Worm (Caenorhabditis elegans) whole organism, L1 larva: ENCODE measurements around the gene F17H10.1.

Experiments
- F16B12.6 ChIP-seq: fragments of 150-350 bp; optimal IDR thresholded peaks from 2 replicates; lab custom pipeline; 2014; ENCODE audit warnings: missing biosample characterization, missing genetic modification characterization
- Y116A8C.19 ChIP-seq: sonication (generic microtip); optimal IDR thresholded peaks from 2 replicates; lab custom pipeline; 2016; ENCODE audit warnings: missing compliant biosample characterization, missing genetic modification characterization, borderline replicate concordance
- aha-1 ChIP-seq: fragments of 150-350 bp; optimal IDR thresholded peaks from 2 replicates; lab custom pipeline; 2014; ENCODE audit warnings: missing biosample characterization, missing genetic modification characterization
- alr-1 ChIP-seq: fragments of 200-800 bp; sonication (Bioruptor generic); optimal IDR thresholded peaks from 2 replicates; lab custom pipeline; 2018; ENCODE audit warnings: borderline replicate concordance, mild to moderate bottlenecking, missing genetic modification characterization, missing compliant biosample characterization
- blmp-1 ChIP-seq: fragments of 150-350 bp; optimal IDR thresholded peaks from 2 replicates; lab custom pipeline; 2014; ENCODE audit warnings: missing biosample characterization, missing genetic modification characterization
- ceh-63 ChIP-seq: fragments of 200-800 bp; sonication (Bioruptor generic); optimal IDR thresholded peaks from 2 replicates; lab custom pipeline; 2018; ENCODE audit warnings: mild to moderate bottlenecking, missing genetic modification characterization, missing compliant biosample characterization
- ceh-82 ChIP-seq, 3 experiments: fragments of 150-350 bp in 1 of 3; sonication (generic microtip) in 2 of 3; optimal IDR thresholded peaks; 2 replicates each; lab custom pipeline; 2014 to 2017; ENCODE audit warnings: missing biosample characterization in 3 of 3, missing genetic modification characterization in 3 of 3
- dpl-1 ChIP-seq, 3 experiments: fragments of 150-350 bp in 2 of 3; sonication (generic microtip) in 1 of 3; optimal IDR thresholded peaks; 2 replicates each; lab custom pipeline; 2014 to 2017; ENCODE audit warnings: missing biosample characterization in 3 of 3, missing genetic modification characterization in 3 of 3, missing genetic modification reagents in 3 of 3
- dsc-1 ChIP-seq: sonication (generic microtip); optimal IDR thresholded peaks from 2 replicates; lab custom pipeline; 2016; ENCODE audit warnings: mild to moderate bottlenecking, missing genetic modification characterization, missing compliant biosample characterization
- efl-1 ChIP-seq, 4 experiments: fragments of 150-350 bp; optimal IDR thresholded peaks in 3 of 4; peaks in 1 of 4; 1 replicate in 1 of 4; 2 replicates in 3 of 4; lab custom pipeline; 2014; ENCODE audit warnings: missing biosample characterization in 2 of 4, missing genetic modification characterization in 2 of 4, missing genetic modification reagents in 2 of 4
- elt-2 ChIP-seq: sonication (generic microtip); optimal IDR thresholded peaks from 2 replicates; lab custom pipeline; 2016; ENCODE audit warnings: missing genetic modification characterization, mild to moderate bottlenecking, inconsistent platforms, missing compliant biosample characterization, missing genetic modification reagents
- elt-3 ChIP-seq, 6 experiments: fragments of 150-350 bp in 1 of 6; sonication (generic microtip); optimal IDR thresholded peaks; 2 replicates each; lab custom pipeline; 2017 to 2018; ENCODE audit warnings: missing biosample characterization in 6 of 6, missing genetic modification characterization in 6 of 6, inconsistent platforms in 1 of 6
- grh-1 ChIP-seq: fragments of 200-800 bp; sonication (Bioruptor generic); IDR thresholded peaks from 2 replicates; pipeline ENCODE4 v1.3.6; 2022; ENCODE audit warnings: missing genetic modification reagents, missing genetic modification characterization, missing compliant biosample characterization
- hlh-17 ChIP-seq: fragments of 200-800 bp; sonication (Bioruptor generic); optimal IDR thresholded peaks from 2 replicates; lab custom pipeline; 2018; ENCODE audit warnings: missing genetic modification characterization, mild to moderate bottlenecking, missing compliant biosample characterization, moderate library complexity, borderline replicate concordance
- irx-1 ChIP-seq: sonication (generic microtip); optimal IDR thresholded peaks from 2 replicates; lab custom pipeline; 2016; ENCODE audit warnings: missing genetic modification characterization, missing compliant biosample characterization
- lin-14 ChIP-seq: fragments of 200-800 bp; sonication (Bioruptor generic); optimal IDR thresholded peaks from 2 replicates; lab custom pipeline; 2018; ENCODE audit warnings: mild to moderate bottlenecking, missing genetic modification characterization, moderate library complexity, missing compliant biosample characterization
- lin-15B ChIP-seq: fragments of 150-350 bp; sonication (generic microtip); optimal IDR thresholded peaks from 3 replicates; lab custom pipeline; 2014; ENCODE audit warnings: missing biosample characterization, missing genetic modification characterization
- lin-35 ChIP-seq, 2 experiments: fragments of 150-350 bp; optimal IDR thresholded peaks; 2 replicates each; lab custom pipeline; 2014; ENCODE audit warnings: missing biosample characterization in 2 of 2, missing genetic modification characterization in 2 of 2, missing genetic modification reagents in 2 of 2
- lsy-2 ChIP-seq, 2 experiments: fragments of 150-350 bp; optimal IDR thresholded peaks; 2 replicates each; lab custom pipeline; 2014; ENCODE audit warnings: missing biosample characterization in 2 of 2, missing genetic modification characterization in 2 of 2
- mdl-1 ChIP-seq, 2 experiments: fragments of 150-350 bp; optimal IDR thresholded peaks; 2 replicates each; lab custom pipeline; 2014 to 2017; ENCODE audit warnings: missing biosample characterization in 2 of 2, missing genetic modification characterization in 2 of 2, inconsistent platforms in 1 of 2
- mep-1 ChIP-seq: fragments of 150-350 bp; optimal IDR thresholded peaks from 2 replicates; lab custom pipeline; 2014; ENCODE audit warnings: missing biosample characterization, missing genetic modification characterization
- nhr-12 ChIP-seq: sonication (generic microtip); optimal IDR thresholded peaks from 2 replicates; lab custom pipeline; 2017; ENCODE audit warnings: missing biosample characterization, missing genetic modification characterization
- nhr-19 ChIP-seq: fragments of 200-800 bp; sonication (Bioruptor generic); conservative IDR thresholded peaks from 2 replicates; pipeline ENCODE4 v1.3.6; 2022; ENCODE audit warnings: missing genetic modification characterization, missing compliant biosample characterization
- nhr-20 ChIP-seq: sonication (generic microtip); optimal IDR thresholded peaks from 2 replicates; lab custom pipeline; 2016; ENCODE audit warnings: mild to moderate bottlenecking, missing genetic modification characterization, missing compliant biosample characterization
- nhr-28 ChIP-seq: fragments of 150-350 bp; optimal IDR thresholded peaks from 2 replicates; lab custom pipeline; 2014; ENCODE audit warnings: missing biosample characterization, missing genetic modification characterization
- nhr-47 ChIP-seq: sonication (generic microtip); optimal IDR thresholded peaks from 2 replicates; lab custom pipeline; 2016; ENCODE audit warnings: mild to moderate bottlenecking, missing genetic modification characterization, moderate library complexity, missing compliant biosample characterization
- nhr-71 ChIP-seq: sonication (generic microtip); optimal IDR thresholded peaks from 2 replicates; lab custom pipeline; 2016; ENCODE audit warnings: mild to moderate bottlenecking, missing genetic modification characterization, moderate library complexity, missing compliant biosample characterization
- nhr-85 ChIP-seq: sonication (generic microtip); peaks from one replicate; lab custom pipeline; 2016; ENCODE audit warnings: missing genetic modification characterization, inconsistent platforms, missing compliant biosample characterization
- nhr-90 ChIP-seq: sonication (generic microtip); optimal IDR thresholded peaks from 2 replicates; lab custom pipeline; 2016; ENCODE audit warnings: mild to moderate bottlenecking, missing genetic modification characterization, missing compliant biosample characterization; ENCODE audit not compliant: poor library complexity
- pag-3 ChIP-seq: sonication (generic microtip); optimal IDR thresholded peaks from 2 replicates; lab custom pipeline; 2017; ENCODE audit warnings: missing genetic modification characterization, mild to moderate bottlenecking, missing compliant biosample characterization, antibody characterized with exemption, borderline replicate concordance; ENCODE audit not compliant: insufficient read depth
- pqm-1 ChIP-seq: sonication (generic microtip); optimal IDR thresholded peaks from 3 replicates; lab custom pipeline; 2017; ENCODE audit warnings: missing biosample characterization, missing genetic modification characterization
- skn-1 ChIP-seq: fragments of 150-350 bp; optimal IDR thresholded peaks from 2 replicates; lab custom pipeline; 2014; ENCODE audit warnings: missing biosample characterization, missing genetic modification characterization
- snu-23 ChIP-seq: sonication (generic microtip); optimal IDR thresholded peaks from 2 replicates; lab custom pipeline; 2016; ENCODE audit warnings: missing genetic modification characterization, missing compliant biosample characterization
- tbx-2 ChIP-seq: sonication (generic microtip); optimal IDR thresholded peaks from 2 replicates; lab custom pipeline; 2016; ENCODE audit warnings: missing genetic modification characterization, missing compliant biosample characterization
- tlp-1 ChIP-seq: fragments of 150-350 bp; optimal IDR thresholded peaks from 2 replicates; lab custom pipeline; 2014; ENCODE audit warnings: missing biosample characterization, missing genetic modification characterization
- unc-130 ChIP-seq: fragments of 150-350 bp; optimal IDR thresholded peaks from 2 replicates; lab custom pipeline; 2017; ENCODE audit warnings: missing biosample characterization, missing genetic modification characterization, inconsistent platforms
- unc-30 ChIP-seq: sonication (generic microtip); optimal IDR thresholded peaks from 2 replicates; lab custom pipeline; 2017; ENCODE audit warnings: missing biosample characterization, missing genetic modification characterization
- vab-15 ChIP-seq: sonication (generic microtip); optimal IDR thresholded peaks from 2 replicates; lab custom pipeline; 2017; ENCODE audit warnings: missing genotype, mild to moderate bottlenecking, missing genetic modification characterization, missing compliant biosample characterization
- zip-4 ChIP-seq: fragments of 200-800 bp; sonication (Bioruptor generic); optimal IDR thresholded peaks from 2 replicates; lab custom pipeline; 2018; ENCODE audit warnings: mild to moderate bottlenecking, missing genetic modification characterization, moderate library complexity, missing compliant biosample characterization
- ztf-11 ChIP-seq, 2 experiments: sonication (generic microtip); optimal IDR thresholded peaks; 2 replicates each; lab custom pipeline; 2016 to 2017; ENCODE audit warnings: missing genetic modification characterization in 2 of 2, missing biosample characterization in 1 of 2, missing compliant biosample characterization in 1 of 2
- ztf-4 ChIP-seq: fragments of 150-350 bp; optimal IDR thresholded peaks from 2 replicates; lab custom pipeline; 2014; ENCODE audit warnings: missing biosample characterization, missing genetic modification characterization

F17H10.1 gene

DNA sequence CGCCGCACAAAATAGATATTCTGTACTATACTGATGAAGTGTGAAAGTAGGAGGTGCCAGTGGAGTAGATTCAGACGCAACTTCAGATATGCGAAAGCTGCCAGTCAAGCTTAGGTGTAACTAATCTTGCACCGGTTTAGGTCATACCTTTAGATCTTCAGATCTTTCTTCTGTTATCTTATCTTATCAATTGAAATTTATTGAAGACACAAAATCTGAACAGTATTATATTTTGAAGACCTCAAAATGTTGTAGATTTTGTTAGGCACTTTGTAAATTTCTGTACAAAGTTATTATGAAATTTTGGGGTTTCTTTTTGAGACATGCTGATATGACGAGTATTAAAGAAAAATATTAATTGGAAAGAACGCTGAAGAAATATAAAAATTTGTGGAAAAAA lies 7.6 kb downstream of the F17H10.1 start:
- TF ChIP-seq Y116A8C.19 (no peak), elt-3 (tag; optimal IDR thresholded peaks at IDR 0.05; lab: Kevin White, UChicago) (peak in 3 of 6 experiments; percentile 17 to 91 (median 76))
- TF ChIP-seq, all 84 proteins: peak for 1

DNA sequence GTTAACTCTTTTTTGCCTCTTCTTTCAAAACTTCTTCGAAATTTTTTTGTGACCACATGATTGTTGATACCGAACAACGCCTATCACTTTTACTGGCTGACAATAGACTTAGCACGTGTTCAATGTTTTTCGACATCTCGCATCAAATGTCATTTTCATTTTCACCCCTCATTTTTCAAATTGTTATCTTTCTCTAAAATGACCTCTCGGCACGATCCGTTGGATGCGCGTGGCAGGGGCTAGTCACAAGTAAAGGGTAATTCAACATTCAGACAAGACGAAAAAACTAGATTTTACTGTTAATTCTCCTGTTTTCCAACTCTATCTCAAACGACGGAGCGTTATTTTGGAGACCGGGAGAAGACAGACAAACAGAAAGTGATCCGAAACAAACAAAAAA lies 8.4 kb downstream of the F17H10.1 start, which contains the start of gene F17H10.2:
Gene F17H10.2 (plus strand): TSS at position 316 of the 400 bp plus-strand sequence.
- TF ChIP-seq lin-15B (tag; lab: Kevin White, UChicago): no peak
- no peak for TF ChIP-seq pag-3 (tag; lab: Kevin White, UChicago)
- peak; percentile 77 for TF ChIP-seq unc-130
- no peak for TF ChIP-seq nhr-12 (tag; lab: Kevin White, UChicago)
- peak; percentile 66 for TF ChIP-seq nhr-90 (tag; lab: Kevin White, UChicago)
- TF ChIP-seq elt-2 (tag; lab: Kevin White, UChicago): no peak
- TF ChIP-seq nhr-19 (GFP tag; lab: Robert Waterston, UW): peak; percentile 68
- peak; percentile 34 for TF ChIP-seq nhr-47
- TF ChIP-seq pqm-1 (tag; lab: Kevin White, UChicago): no peak
- TF ChIP-seq aha-1 (tag; lab: Kevin White, UChicago): no peak
- peak; percentile 87 for TF ChIP-seq lin-14 (GFP tag; lab: Kevin White, UChicago)
- TF ChIP-seq ztf-11 (tag; optimal IDR thresholded peaks at IDR 0.05; lab: Kevin White, UChicago): no peak
- peak; percentile 77 for TF ChIP-seq vab-15 (tag; lab: Kevin White, UChicago)
- no peak for TF ChIP-seq Y116A8C.19
- peak; percentile 93 for TF ChIP-seq blmp-1 (tag; lab: Kevin White, UChicago)
- TF ChIP-seq mdl-1 (tag; optimal IDR thresholded peaks at IDR 0.05; lab: Kevin White, UChicago): peak in 1 of 2 experiments; percentile 91
- peak; percentile 85 for TF ChIP-seq nhr-20 (tag; lab: Kevin White, UChicago)
- peak in 1 of 2 experiments; percentile 1 for TF ChIP-seq efl-1 (optimal IDR thresholded peaks at IDR 0.05; lab: Kevin White, UChicago)
- peak in 1 of 2 experiments; percentile 89 for TF ChIP-seq efl-1 (GFP tag; optimal IDR thresholded peaks at IDR 0.05 in 1 of 2; lab: Kevin White, UChicago)
- TF ChIP-seq ztf-4 (tag; lab: Kevin White, UChicago): no peak
- TF ChIP-seq ceh-63 (GFP tag; lab: Kevin White, UChicago): no peak
- TF ChIP-seq irx-1 (tag; lab: Kevin White, UChicago): peak; percentile 62
- TF ChIP-seq tlp-1 (tag; lab: Kevin White, UChicago): no peak
- no peak for TF ChIP-seq F16B12.6
- TF ChIP-seq nhr-71: peak; percentile 83
- peak in 2 of 3 experiments; percentile 9 to 18 for TF ChIP-seq dpl-1 (GFP tag; optimal IDR thresholded peaks at IDR 0.05; lab: Kevin White, UChicago)
- TF ChIP-seq zip-4: no peak
- no peak for TF ChIP-seq hlh-17 (GFP tag; lab: Kevin White, UChicago)
- peak; percentile 57 for TF ChIP-seq mep-1 (tag; lab: Kevin White, UChicago)
- TF ChIP-seq snu-23 (GFP tag; lab: Kevin White, UChicago): peak; percentile 73
- peak; percentile 19 to 44 for TF ChIP-seq lsy-2 (tag; optimal IDR thresholded peaks at IDR 0.05; lab: Kevin White, UChicago)
- no peak for TF ChIP-seq dsc-1 (tag; lab: Kevin White, UChicago)
- TF ChIP-seq unc-30 (tag; lab: Kevin White, UChicago): no peak
- TF ChIP-seq nhr-85 (tag; lab: Kevin White, UChicago): peak; percentile 98
- no peak for TF ChIP-seq nhr-28 (tag; lab: Kevin White, UChicago)
- no peak for TF ChIP-seq alr-1 (tag; lab: Kevin White, UChicago)
- peak; percentile 51 for TF ChIP-seq skn-1 (tag; lab: Kevin White, UChicago)
- TF ChIP-seq grh-1: peak; percentile 54; the same call in 1 of the 2 replicates
- TF ChIP-seq tbx-2 (tag; lab: Kevin White, UChicago): peak; percentile 55
- TF ChIP-seq elt-3 (tag; optimal IDR thresholded peaks at IDR 0.05; lab: Kevin White, UChicago): peak in 2 of 6 experiments; percentile 67 to 96
- peak in 1 of 2 experiments; percentile 72 for TF ChIP-seq lin-35 (GFP tag; optimal IDR thresholded peaks at IDR 0.05; lab: Kevin White, UChicago)
- no peak for TF ChIP-seq ceh-82 (tag; optimal IDR thresholded peaks at IDR 0.05; lab: Kevin White, UChicago)
